Worm (Caenorhabditis elegans): ENCODE data around the gene lpd-7.

DNA sequence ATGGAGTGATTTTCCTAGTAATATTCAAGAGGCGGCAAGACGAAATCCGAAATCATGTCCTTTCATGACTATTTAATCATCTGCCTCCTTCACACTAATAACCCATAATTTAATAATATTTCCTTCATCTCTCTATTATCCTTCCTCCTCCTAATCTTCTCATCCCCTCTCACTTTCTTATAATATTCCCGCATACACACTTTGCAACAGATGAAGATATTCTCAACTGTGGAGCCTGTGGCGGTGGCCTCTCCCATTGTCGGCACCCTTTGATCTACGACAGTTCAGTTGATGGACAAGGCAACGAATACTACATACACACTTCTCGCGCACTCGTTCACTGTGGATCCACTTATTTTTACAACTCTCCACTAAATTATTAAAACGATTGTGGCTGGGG, 14.5 kb upstream of the lpd-7 start:
- TF ChIP-seq snpc-4 (tag; optimal IDR thresholded peaks at IDR 0.05) (no peak), nhr-237 (tag; optimal IDR thresholded peaks at IDR 0.05) (no peak), ham-2 (GFP tag; optimal IDR thresholded peaks at IDR 0.05) (no peak), nhr-28 (tag; optimal IDR thresholded peaks at IDR 0.05) (no peak)
